Worm (Caenorhabditis elegans): ENCODE results near the gene lst-4.
A peak's percentile ranks its signal among the peaks of the same experiment; 100 is the strongest.

Gene lst-4

DNA sequence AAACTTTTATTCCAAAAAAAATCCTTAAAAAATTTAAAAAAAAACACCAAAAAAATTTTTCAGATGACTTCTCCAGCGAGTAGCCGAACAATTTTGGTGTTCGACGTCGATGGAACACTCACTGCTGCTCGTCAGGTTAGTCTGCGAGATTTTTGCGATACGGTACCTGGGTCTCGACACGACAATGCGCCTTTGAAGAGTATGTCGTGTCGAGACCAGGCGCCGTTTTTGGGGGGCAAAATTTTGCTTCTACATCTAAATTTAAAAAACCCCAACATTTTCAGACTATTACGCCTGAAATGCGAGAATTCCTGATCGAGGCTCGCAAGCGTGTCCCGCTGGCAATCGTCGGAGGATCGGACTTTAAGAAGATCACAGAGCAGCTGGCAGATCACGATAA is 13.8 kb upstream of the lst-4 start, which contains the start of gene F52B11.2 (continued):
- TF ChIP-seq dpl-1 (GFP tag; optimal IDR thresholded peaks at IDR 0.05) (no peak), attf-6 (GFP tag; IDR thresholded peaks at IDR 0.05) (0 out of 2 replicates have a peak, but pooled peaks have one; percentile 67), F57A8.1 (GFP tag; optimal IDR thresholded peaks at IDR 0.05) (no peak), ceh-79 (tag; optimal IDR thresholded peaks at IDR 0.05) (no peak), rcor-1 (GFP tag; IDR thresholded peaks at IDR 0.05) (no peak), egl-18 (GFP tag; IDR thresholded peaks at IDR 0.05) (no peak), atf-7 (tag; optimal IDR thresholded peaks at IDR 0.05) (no peak), him-1 (tag; optimal IDR thresholded peaks at IDR 0.05) (no peak), ztf-28 (GFP tag; IDR thresholded peaks at IDR 0.05) (0 out of 2 replicates have a peak, but pooled peaks have one; percentile 42), bed-1 (GFP tag; IDR thresholded peaks at IDR 0.05) (no peak), ceh-100 (GFP tag; IDR thresholded peaks at IDR 0.05) (peak; percentile 19), ceh-40 (GFP tag; IDR thresholded peaks at IDR 0.05) (no peak), ztf-22 (GFP tag; optimal IDR thresholded peaks at IDR 0.05) (no peak), gei-17 (GFP tag; optimal IDR thresholded peaks at IDR 0.05) (no peak), nhr-27 (tag; optimal IDR thresholded peaks at IDR 0.05) (peak; percentile 32), Y53G8AR.9 (GFP tag; conservative IDR thresholded peaks at IDR 0.05) (no peak), Y79H2A.3 (GFP tag; conservative IDR thresholded peaks at IDR 0.05) (peak; percentile 81; the same call in 1 of the 2 replicates), pbrm-1 (GFP tag; IDR thresholded peaks at IDR 0.05) (0 out of 2 replicates have a peak, but pooled peaks have one; percentile 16), ztf-3 (GFP tag; optimal IDR thresholded peaks at IDR 0.05) (no peak), attf-5 (GFP tag; optimal IDR thresholded peaks at IDR 0.05) (no peak), bed-2 (GFP tag; IDR thresholded peaks at IDR 0.05) (no peak), lin-40 (tag; optimal IDR thresholded peaks at IDR 0.05) (no peak), attf-3 (GFP tag; conservative IDR thresholded peaks at IDR 0.05) (no peak), lin-26 (GFP tag; IDR thresholded peaks at IDR 0.05) (no peak), egrh-3 (GFP tag; IDR thresholded peaks at IDR 0.05) (no peak), K11D2.4 (GFP tag; IDR thresholded peaks at IDR 0.05) (no peak), B0336.3 (GFP tag; IDR thresholded peaks at IDR 0.05) (0 out of 2 replicates have a peak, but pooled peaks have one; percentile 31), sdz-38 (tag; optimal IDR thresholded peaks at IDR 0.05) (no peak), B0019.2 (GFP tag; conservative IDR thresholded peaks at IDR 0.05) (no peak), die-1 (tag; optimal IDR thresholded peaks at IDR 0.05) (no peak), chd-7 (tag; optimal IDR thresholded peaks at IDR 0.05) (peak; percentile 8), D2030.7 (GFP tag; IDR thresholded peaks at IDR 0.05) (peak; percentile 33; the same call in 1 of the 2 replicates), lin-35 (GFP tag; optimal IDR thresholded peaks at IDR 0.05) (no peak), nfyb-1 (GFP tag; IDR thresholded peaks at IDR 0.05) (peak; percentile 52; the same call in 1 of the 2 replicates), rec-8 (tag; optimal IDR thresholded peaks at IDR 0.05) (no peak), hlh-26 (GFP tag; conservative IDR thresholded peaks at IDR 0.05) (no peak), snpc-1.1 (tag; optimal IDR thresholded peaks at IDR 0.05; ENCODE audit: insufficient read depth) (no peak), aptf-2 (GFP tag; conservative IDR thresholded peaks at IDR 0.05) (no peak), T07F8.4 (tag; optimal IDR thresholded peaks at IDR 0.05) (no peak), lin-54 (GFP tag; optimal IDR thresholded peaks at IDR 0.05) (peak; percentile 14), fkh-3 (tag; optimal IDR thresholded peaks at IDR 0.05) (no peak), Y53F4B.3 (GFP tag; IDR thresholded peaks at IDR 0.05) (0 out of 2 replicates have a peak, but pooled peaks have one; percentile 5), hmg-1.2 (GFP tag; IDR thresholded peaks at IDR 0.05) (no peak), nhr-90 (tag; optimal IDR thresholded peaks at IDR 0.05) (no peak), let-526 (GFP tag; IDR thresholded peaks at IDR 0.05) (0 out of 2 replicates have a peak, but pooled peaks have one; percentile 26), mel-28 (tag; optimal IDR thresholded peaks at IDR 0.05; ENCODE audit: borderline replicate concordance) (no peak), madf-3 (GFP tag; IDR thresholded peaks at IDR 0.05) (no peak; the same call in 1 of the 2 replicates), dpff-1 (tag; optimal IDR thresholded peaks at IDR 0.05) (no peak)

Measured in whole organism, young adult.